Fruit fly (Drosophila melanogaster) whole organism, embryonic: ENCODE data around the gene slow.

ENCODE experiments used
- Blimp-1 ChIP-seq: fragments of 200-800 bp; sonication (Bioruptor generic); optimal IDR thresholded peaks from 3 replicates; lab custom pipeline; 2018; ENCODE audit warnings: missing biosample characterization, missing genetic modification characterization, mild to moderate bottlenecking, moderate library complexity, missing genetic modification reagents
- CG10274 ChIP-seq: fragments of 200-800 bp; sonication (Bioruptor generic); optimal IDR thresholded peaks from 3 replicates; lab custom pipeline; 2017; ENCODE audit warnings: missing biosample characterization, mild to moderate bottlenecking, missing genetic modification characterization
- CG11398 ChIP-seq: fragments of 200-800 bp; sonication (Bioruptor generic); optimal IDR thresholded peaks from 2 replicates; lab custom pipeline; 2016; ENCODE audit warnings: missing biosample characterization, missing genetic modification characterization
- CG11504 ChIP-seq: fragments of 200-800 bp; sonication (Bioruptor generic); optimal IDR thresholded peaks from 3 replicates; lab custom pipeline; 2019; ENCODE audit warnings: missing biosample characterization, mild to moderate bottlenecking, missing genetic modification characterization, moderate library complexity
- CG11695 ChIP-seq: fragments of 200-800 bp; sonication (Bioruptor generic); IDR thresholded peaks from 3 replicates; pipeline ENCODE4 v1.3.6; 2022; ENCODE audit warnings: missing biosample characterization, missing genetic modification characterization
- CG12659 ChIP-seq: fragments of 200-800 bp; sonication (Bioruptor generic); optimal IDR thresholded peaks from 3 replicates; lab custom pipeline; 2017; ENCODE audit warnings: mild to moderate bottlenecking, missing biosample characterization, missing genetic modification reagents, missing genetic modification characterization
- CG15479 ChIP-seq: fragments of 200-800 bp; sonication (Bioruptor generic); optimal IDR thresholded peaks from 3 replicates; lab custom pipeline; 2019; ENCODE audit warnings: missing biosample characterization, mild to moderate bottlenecking, missing genetic modification characterization, moderate library complexity
- CG16863 ChIP-seq: fragments of 200-800 bp; sonication (Bioruptor generic); optimal IDR thresholded peaks from 3 replicates; lab custom pipeline; 2016; ENCODE audit warnings: missing biosample characterization, missing genetic modification characterization
- CG17568 ChIP-seq: fragments of 200-800 bp; sonication (Bioruptor generic); optimal IDR thresholded peaks from 2 replicates; lab custom pipeline; 2018; ENCODE audit warnings: missing biosample characterization, mild to moderate bottlenecking, missing genetic modification characterization, moderate library complexity
- CG2199 ChIP-seq: fragments of 200-800 bp; sonication (Bioruptor generic); IDR thresholded peaks from 3 replicates; pipeline ENCODE4 v1.3.6; 2022; ENCODE audit warnings: missing biosample characterization, missing genetic modification characterization
- CG2889 ChIP-seq: fragments of 200-800 bp; sonication (Bioruptor generic); IDR thresholded peaks from 3 replicates; pipeline ENCODE4 v1.3.6; 2022; ENCODE audit warnings: missing biosample characterization, missing genetic modification characterization
- CG30020 ChIP-seq: fragments of 200-800 bp; optimal IDR thresholded peaks from 2 replicates; lab custom pipeline; 2019; ENCODE audit warnings: missing biosample characterization, mild to moderate bottlenecking, missing genetic modification characterization, moderate library complexity
- CG30403 ChIP-seq: fragments of 200-800 bp; sonication (Bioruptor generic); optimal IDR thresholded peaks from 3 replicates; lab custom pipeline; 2016; ENCODE audit warnings: missing biosample characterization, missing genetic modification characterization
- CG33557 ChIP-seq: fragments of 200-800 bp; sonication (Bioruptor generic); optimal IDR thresholded peaks from 2 replicates; lab custom pipeline; 2019; ENCODE audit warnings: missing biosample characterization, mild to moderate bottlenecking, missing genetic modification characterization, moderate library complexity
- CG4328 ChIP-seq: fragments of 200-800 bp; sonication (Bioruptor generic); optimal IDR thresholded peaks from 3 replicates; lab custom pipeline; 2017; ENCODE audit warnings: missing biosample characterization, missing genetic modification reagents, missing genetic modification characterization
- CG4360 ChIP-seq: fragments of 200-800 bp; sonication (Bioruptor generic); IDR thresholded peaks from 2 replicates; pipeline ENCODE4 v1.3.6; 2022; ENCODE audit warnings: missing biosample characterization, missing genetic modification characterization
- CG5953 ChIP-seq: fragments of 200-800 bp; sonication (Bioruptor generic); IDR thresholded peaks from 2 replicates; pipeline ENCODE4 v1.3.6; 2022; ENCODE audit warnings: missing biosample characterization, missing genetic modification characterization
- CG6272 ChIP-seq: fragments of 200-800 bp; sonication (Bioruptor generic); IDR thresholded peaks from 2 replicates; pipeline ENCODE4 v1.3.6; 2022; ENCODE audit warnings: missing biosample characterization, missing genetic modification characterization
- CG6654 ChIP-seq: fragments of 200-800 bp; sonication (Bioruptor generic); optimal IDR thresholded peaks from 2 replicates; lab custom pipeline; 2017; ENCODE audit warnings: missing biosample characterization, mild to moderate bottlenecking, missing genetic modification characterization
- CG6854 ChIP-seq: fragments of 200-800 bp; sonication (Bioruptor generic); optimal IDR thresholded peaks from 3 replicates; lab custom pipeline; 2017; ENCODE audit warnings: missing biosample characterization, mild to moderate bottlenecking, missing genetic modification characterization
- CG7786 ChIP-seq: fragments of 200-800 bp; sonication (Bioruptor generic); optimal IDR thresholded peaks from 2 replicates; lab custom pipeline; 2016; ENCODE audit warnings: missing biosample characterization, missing genetic modification characterization
- CG7963 ChIP-seq: fragments of 200-800 bp; sonication (Bioruptor generic); IDR thresholded peaks from 3 replicates; pipeline ENCODE4 v1.3.6; 2022; ENCODE audit warnings: missing biosample characterization, missing genetic modification characterization; ENCODE audit not compliant: partially characterized antibody
- CG8281 ChIP-seq: fragments of 200-800 bp; sonication (Bioruptor generic); optimal IDR thresholded peaks from 2 replicates; lab custom pipeline; 2018; ENCODE audit warnings: missing biosample characterization, mild to moderate bottlenecking, missing genetic modification characterization, moderate library complexity
- CG8944 ChIP-seq: fragments of 200-800 bp; sonication (Bioruptor generic); optimal IDR thresholded peaks from 3 replicates; lab custom pipeline; 2016; ENCODE audit warnings: missing biosample characterization, missing genetic modification characterization
- CG9437 ChIP-seq: fragments of 200-800 bp; sonication (Bioruptor generic); optimal IDR thresholded peaks from 2 replicates; lab custom pipeline; 2018; ENCODE audit warnings: missing biosample characterization, mild to moderate bottlenecking, missing genetic modification characterization
- CHES-1-like ChIP-seq: fragments of 200-800 bp; sonication (Bioruptor generic); optimal IDR thresholded peaks from 2 replicates; lab custom pipeline; 2016; ENCODE audit warnings: missing biosample characterization, missing genetic modification characterization
- Dek ChIP-seq: fragments of 200-800 bp; sonication (Bioruptor generic); optimal IDR thresholded peaks from 3 replicates; lab custom pipeline; 2019; ENCODE audit warnings: missing biosample characterization, mild to moderate bottlenecking, missing genetic modification characterization, moderate library complexity
- Dip2 ChIP-seq: fragments of 200-800 bp; sonication (Bioruptor generic); IDR thresholded peaks from 2 replicates; pipeline ENCODE4 v1.3.6; 2022; ENCODE audit warnings: missing biosample characterization, missing genetic modification characterization
- H2.0 ChIP-seq: fragments of 200-800 bp; sonication (Bioruptor generic); IDR thresholded peaks from 2 replicates; pipeline ENCODE4 v1.3.6; 2022; ENCODE audit warnings: missing biosample characterization, missing genetic modification characterization
- HHEX ChIP-seq: fragments of 200-800 bp; sonication (Bioruptor generic); optimal IDR thresholded peaks from 3 replicates; lab custom pipeline; 2017; ENCODE audit warnings: missing biosample characterization, mild to moderate bottlenecking, missing genetic modification characterization, missing genetic modification reagents
- Lhr ChIP-seq: fragments of 200-800 bp; sonication (Bioruptor generic); optimal IDR thresholded peaks from 3 replicates; lab custom pipeline; 2017; ENCODE audit warnings: mild to moderate bottlenecking, missing biosample characterization, missing genetic modification reagents, missing genetic modification characterization
- Max ChIP-seq: fragments of 200-800 bp; sonication (Bioruptor generic); optimal IDR thresholded peaks from 2 replicates; lab custom pipeline; 2016; ENCODE audit warnings: missing biosample characterization, mild to moderate bottlenecking, missing genetic modification characterization
- Oaz ChIP-seq: fragments of 200-800 bp; sonication (Bioruptor generic); IDR thresholded peaks from 2 replicates; pipeline ENCODE4 v1.3.6; 2022; ENCODE audit warnings: missing biosample characterization, missing genetic modification characterization
- al ChIP-seq: fragments of 200-800 bp; sonication (Bioruptor generic); IDR thresholded peaks from 2 replicates; pipeline ENCODE4 v1.3.6; 2022; ENCODE audit warnings: missing biosample characterization, missing genetic modification characterization
- ase ChIP-seq: fragments of 200-800 bp; sonication (Bioruptor generic); IDR thresholded peaks from 3 replicates; pipeline ENCODE4 v1.3.6; 2022; ENCODE audit warnings: missing biosample characterization, missing genetic modification characterization
- bbx ChIP-seq: fragments of 200-800 bp; sonication (Bioruptor generic); IDR thresholded peaks from 2 replicates; pipeline ENCODE4 v1.3.6; 2022; ENCODE audit warnings: missing biosample characterization, missing genetic modification characterization; ENCODE audit not compliant: partially characterized antibody
- bcd ChIP-seq: fragments of 200-800 bp; sonication (Bioruptor generic); optimal IDR thresholded peaks from 2 replicates; lab custom pipeline; 2017; ENCODE audit warnings: missing biosample characterization, mild to moderate bottlenecking, missing genetic modification characterization
- dmrt11E ChIP-seq: fragments of 200-800 bp; sonication (Bioruptor generic); optimal IDR thresholded peaks from 3 replicates; lab custom pipeline; 2018; ENCODE audit warnings: missing biosample characterization, mild to moderate bottlenecking, missing genetic modification characterization, moderate library complexity
- fd96Cb ChIP-seq: fragments of 200-800 bp; sonication (Bioruptor generic); optimal IDR thresholded peaks from 2 replicates; lab custom pipeline; 2018; ENCODE audit warnings: missing biosample characterization, mild to moderate bottlenecking, missing genetic modification characterization, moderate library complexity
- gem ChIP-seq: fragments of 200-800 bp; sonication (Bioruptor generic); optimal IDR thresholded peaks from 2 replicates; lab custom pipeline; 2019; ENCODE audit warnings: missing biosample characterization, mild to moderate bottlenecking, missing genetic modification characterization, moderate library complexity
- ind ChIP-seq: fragments of 200-800 bp; sonication (Bioruptor generic); optimal IDR thresholded peaks from 3 replicates; lab custom pipeline; 2016; ENCODE audit warnings: missing biosample characterization, missing genetic modification characterization
- knrl ChIP-seq: fragments of 200-800 bp; sonication (Bioruptor generic); IDR thresholded peaks from 3 replicates; pipeline ENCODE4 v1.3.6; 2022; ENCODE audit warnings: missing biosample characterization, missing genetic modification characterization; ENCODE audit not compliant: partially characterized antibody
- mirr ChIP-seq: fragments of 200-800 bp; sonication (Bioruptor generic); optimal IDR thresholded peaks from 3 replicates; lab custom pipeline; 2018; ENCODE audit warnings: missing biosample characterization, mild to moderate bottlenecking, missing genetic modification characterization
- org-1 ChIP-seq: fragments of 200-800 bp; sonication (Bioruptor generic); optimal IDR thresholded peaks from 2 replicates; lab custom pipeline; 2017; ENCODE audit warnings: missing biosample characterization, missing genetic modification characterization
- ranshi ChIP-seq: fragments of 200-800 bp; sonication (Bioruptor generic); IDR thresholded peaks from 2 replicates; pipeline ENCODE4 v1.3.6; 2022; ENCODE audit warnings: missing biosample characterization, missing genetic modification characterization
- sc ChIP-seq, 3 experiments: fragments of >200 bp in 2 of 3; fragments of 200-800 bp in 1 of 3; sonication (Bioruptor generic) in 1 of 3; optimal IDR thresholded peaks; 2 replicates in 2 of 3; 3 replicates in 1 of 3; lab custom pipeline; 2017; ENCODE audit warnings: mild to moderate bottlenecking in 1 of 3, missing biosample characterization in 1 of 3, missing genetic modification characterization in 1 of 3, missing genetic modification reagents in 1 of 3
- slou ChIP-seq: fragments of 200-800 bp; sonication (Bioruptor generic); optimal IDR thresholded peaks from 3 replicates; lab custom pipeline; 2016; ENCODE audit warnings: missing biosample characterization, missing genetic modification characterization
- toy ChIP-seq: fragments of 200-800 bp; sonication (Bioruptor generic); IDR thresholded peaks from 2 replicates; pipeline ENCODE4 v1.3.6; 2022; ENCODE audit warnings: missing biosample characterization, missing genetic modification characterization
- trh ChIP-seq: fragments of 200-800 bp; sonication (Bioruptor generic); optimal IDR thresholded peaks from 2 replicates; lab custom pipeline; 2016; ENCODE audit warnings: missing biosample characterization, missing genetic modification characterization
- vvl ChIP-seq: fragments of 200-800 bp; sonication (Bioruptor generic); IDR thresholded peaks from 2 replicates; pipeline ENCODE4 v1.3.6; 2022; ENCODE audit warnings: missing biosample characterization, missing genetic modification characterization
- yki ChIP-seq: fragments of >200 bp; optimal IDR thresholded peaks from 3 replicates; lab custom pipeline; 2018

The slow gene

DNA sequence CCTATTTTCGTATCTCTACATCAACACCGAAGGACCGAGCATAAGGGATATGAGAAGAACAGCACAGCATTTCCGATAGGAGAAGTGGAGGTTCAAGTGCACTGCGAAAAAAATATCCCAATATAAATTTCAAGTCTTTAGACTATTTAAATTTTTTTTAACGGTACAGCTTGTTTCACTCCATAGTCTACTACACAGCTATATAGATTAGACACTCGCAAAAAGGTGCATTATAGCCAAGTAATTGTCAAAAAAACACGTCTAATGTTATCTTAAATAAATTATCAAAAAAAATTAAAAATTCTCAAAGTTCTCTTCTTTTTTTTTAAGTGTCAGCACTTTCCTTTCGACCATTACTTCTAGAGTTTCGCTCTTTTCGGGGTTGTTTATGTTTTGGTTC, 5.3 kb upstream of the slow start (continued):
- no peak for TF ChIP-seq al (GFP tag; lab: Robert Waterston, UW)
- peak; percentile 45 for TF ChIP-seq CG17568 (GFP tag; lab: Kevin White, UChicago)
- TF ChIP-seq Max, result no peak
- TF ChIP-seq ranshi (GFP tag; lab: Robert Waterston, UW), result peak; percentile 44; the same call in 1 of the 2 replicates
- peak; percentile 42 for TF ChIP-seq CG4328 (GFP tag; lab: Kevin White, UChicago)
- no peak for TF ChIP-seq trh (GFP tag; lab: Kevin White, UChicago)
- TF ChIP-seq toy (GFP tag; lab: Robert Waterston, UW), result no peak
- TF ChIP-seq CG8281 (tag; lab: Kevin White, UChicago), result peak; percentile 4
- peak; percentile 75 for TF ChIP-seq CG11504 (tag; lab: Kevin White, UChicago)
- TF ChIP-seq knrl, result no peak
- TF ChIP-seq Dek, result peak; percentile 11
- no peak for TF ChIP-seq CG33557 (GFP tag; lab: Kevin White, UChicago)
- peak; percentile 24 for TF ChIP-seq ind (GFP tag; lab: Kevin White, UChicago)
- no peak for TF ChIP-seq CG2199 (GFP tag; lab: Robert Waterston, UW)
- no peak for TF ChIP-seq CG15479
- TF ChIP-seq CG6854 (GFP tag; lab: Kevin White, UChicago), result peak; percentile 42
- TF ChIP-seq H2.0 (GFP tag; lab: Robert Waterston, UW), result no peak
- peak; percentile 43 for TF ChIP-seq Blimp-1 (GFP tag; lab: Kevin White, UChicago)
- TF ChIP-seq ase (GFP tag; lab: Robert Waterston, UW), result no peak
- TF ChIP-seq gem, result peak; percentile 65
- no peak for TF ChIP-seq yki (lab: Kevin White, UChicago)
- no peak for TF ChIP-seq Dip2 (GFP tag; lab: Robert Waterston, UW)
- peak; percentile 59 for TF ChIP-seq CG12659 (GFP tag; lab: Kevin White, UChicago)
- no peak for TF ChIP-seq CG16863
- TF ChIP-seq CG5953, result no peak
- TF ChIP-seq CG7963 (GFP tag; lab: Robert Waterston, UW), result no peak
- TF ChIP-seq dmrt11E (tag; lab: Kevin White, UChicago), result no peak
- TF ChIP-seq bcd, result peak; percentile 62
- TF ChIP-seq CG6272 (GFP tag; lab: Robert Waterston, UW), result no peak
- peak; percentile 35 for TF ChIP-seq fd96Cb (tag; lab: Kevin White, UChicago)
- no peak for TF ChIP-seq sc (optimal IDR thresholded peaks at IDR 0.05; lab: Kevin White, UChicago)
- no peak for TF ChIP-seq sc (GFP tag; optimal IDR thresholded peaks at IDR 0.05; lab: Kevin White, UChicago)
- TF ChIP-seq vvl (GFP tag; lab: Robert Waterston, UW), result peak; percentile 79
- TF ChIP-seq CG11398 (GFP tag; lab: Kevin White, UChicago), result no peak
- peak; percentile 39 for TF ChIP-seq CG30403
- no peak for TF ChIP-seq Lhr
- no peak for TF ChIP-seq CG6654 (GFP tag; lab: Kevin White, UChicago)
- no peak for TF ChIP-seq CG30020 (tag; lab: Kevin White, UChicago)
- peak; percentile 31 for TF ChIP-seq CG9437 (GFP tag; lab: Kevin White, UChicago)
- TF ChIP-seq CG10274, result peak; percentile 4
- no peak for TF ChIP-seq CHES-1-like
- no peak for TF ChIP-seq CG4360 (GFP tag; lab: Robert Waterston, UW)
- no peak for TF ChIP-seq org-1
- TF ChIP-seq HHEX (GFP tag; lab: Kevin White, UChicago), result peak; percentile 58
- no peak for TF ChIP-seq Oaz (GFP tag; lab: Robert Waterston, UW)
- peak; percentile 16 for TF ChIP-seq CG7786 (GFP tag; lab: Kevin White, UChicago)
- no peak for TF ChIP-seq bbx (GFP tag; lab: Robert Waterston, UW)
- TF ChIP-seq CG8944 (GFP tag; lab: Kevin White, UChicago), result peak; percentile 20
- TF ChIP-seq CG2889 (GFP tag; lab: Robert Waterston, UW), result no peak
- TF ChIP-seq slou, result peak; percentile 39
- TF ChIP-seq mirr (GFP tag; lab: Kevin White, UChicago), result no peak
- peak; percentile 63; the same call in 2 of the 3 replicates for TF ChIP-seq CG11695
